Worm (Caenorhabditis elegans) whole organism, early embryonic: ENCODE data around the gene nas-24.

ENCODE experiments used
- B0310.2 ChIP-seq: sonication (generic microtip); optimal IDR thresholded peaks from 2 replicates; lab custom pipeline; 2016; ENCODE audit warnings: mild to moderate bottlenecking, missing genetic modification characterization, missing compliant biosample characterization
- F13C5.2 ChIP-seq: sonication (generic microtip); optimal IDR thresholded peaks from 2 replicates; lab custom pipeline; 2017; ENCODE audit warnings: mild to moderate bottlenecking, missing genetic modification characterization, inconsistent platforms, missing compliant biosample characterization
- aly-1 ChIP-seq: sonication (generic microtip); optimal IDR thresholded peaks from 2 replicates; lab custom pipeline; 2016; ENCODE audit warnings: missing genetic modification characterization, missing compliant biosample characterization
- ama-1 ChIP-seq: fragments of 150-350 bp; optimal IDR thresholded peaks from 2 replicates; lab custom pipeline; 2014
- ceh-13 ChIP-seq: fragments of 200-800 bp; sonication (Bioruptor generic); optimal IDR thresholded peaks from 2 replicates; lab custom pipeline; 2018; ENCODE audit warnings: mild to moderate bottlenecking, missing genetic modification characterization, missing compliant biosample characterization
- ceh-36 ChIP-seq: sonication (generic microtip); optimal IDR thresholded peaks from 2 replicates; lab custom pipeline; 2016; ENCODE audit warnings: missing genetic modification characterization, inconsistent platforms, missing compliant biosample characterization
- ets-7 ChIP-seq: sonication (generic microtip); optimal IDR thresholded peaks from 2 replicates; lab custom pipeline; 2016; ENCODE audit warnings: missing genotype, missing genetic modification characterization, missing compliant biosample characterization
- flt-1 ChIP-seq: fragments of 200-800 bp; sonication (Bioruptor generic); IDR thresholded peaks from 2 replicates; pipeline ENCODE4 v1.3.6; 2022; ENCODE audit warnings: missing genetic modification characterization, missing compliant biosample characterization
- hmbx-1 ChIP-seq: sonication (generic microtip); optimal IDR thresholded peaks from 2 replicates; lab custom pipeline; 2016; ENCODE audit warnings: mild to moderate bottlenecking, missing genetic modification characterization, missing compliant biosample characterization
- hmg-4 ChIP-seq: fragments of 200-800 bp; sonication (Bioruptor generic); optimal IDR thresholded peaks from 2 replicates; lab custom pipeline; 2018; ENCODE audit warnings: mild to moderate bottlenecking, missing genetic modification characterization, missing compliant biosample characterization
- hnd-1 ChIP-seq: sonication (generic microtip); optimal IDR thresholded peaks from 2 replicates; lab custom pipeline; 2016; ENCODE audit warnings: missing genetic modification characterization, missing compliant biosample characterization
- pes-1 ChIP-seq: fragments of 200-800 bp; sonication (Bioruptor generic); IDR thresholded peaks from 2 replicates; pipeline ENCODE4 v1.3.6; 2022; ENCODE audit warnings: missing genetic modification reagents, missing genetic modification characterization, missing compliant biosample characterization
- scrt-1 ChIP-seq: fragments of 200-800 bp; sonication (Bioruptor generic); IDR thresholded peaks from 2 replicates; pipeline ENCODE4 v1.3.6; 2022; ENCODE audit warnings: missing genetic modification characterization, missing compliant biosample characterization
- sea-1 ChIP-seq: fragments of 200-800 bp; sonication (Bioruptor generic); conservative IDR thresholded peaks from 2 replicates; pipeline ENCODE4 v1.3.6; 2022; ENCODE audit warnings: missing genetic modification characterization, missing compliant biosample characterization
- tbx-11 ChIP-seq: fragments of 200-800 bp; sonication (Bioruptor generic); IDR thresholded peaks from 2 replicates; pipeline ENCODE4 v1.3.6; 2022; ENCODE audit warnings: missing genetic modification characterization, missing compliant biosample characterization
- tbx-37 ChIP-seq: fragments of 200-800 bp; sonication (Bioruptor generic); conservative IDR thresholded peaks from 2 replicates; pipeline ENCODE4 v1.3.6; 2022; ENCODE audit warnings: missing genetic modification reagents, missing genetic modification characterization, missing compliant biosample characterization
- tra-4 ChIP-seq: sonication (generic microtip); optimal IDR thresholded peaks from 2 replicates; lab custom pipeline; 2017; ENCODE audit warnings: missing genetic modification characterization, missing compliant biosample characterization

Gene nas-24

DNA sequence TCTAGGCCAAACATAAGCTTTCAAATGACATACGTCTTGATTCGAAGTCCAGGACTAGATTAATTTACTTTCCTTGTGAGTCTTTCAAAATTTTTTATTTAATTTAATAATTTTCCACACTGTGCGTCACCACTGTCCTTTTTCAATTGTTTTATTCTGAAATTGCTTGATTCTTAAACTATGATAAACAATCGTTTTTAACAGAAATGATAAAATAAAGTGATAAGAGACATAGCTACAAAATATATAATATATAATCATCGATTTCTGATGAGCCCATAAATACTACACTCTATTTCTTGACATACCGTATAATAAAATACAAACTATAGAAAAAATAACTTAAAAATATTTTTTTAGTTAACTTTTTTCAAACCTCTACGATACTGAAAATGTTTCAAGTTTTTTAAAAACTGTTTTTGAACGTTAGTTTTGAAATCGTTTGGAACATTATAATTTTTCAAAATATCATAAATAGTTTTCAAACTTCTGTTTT is at the start of gene nas-24:
Gene nas-24, plus strand, starts transcription at position 446 of the 496 bp plus-strand sequence.
- no peak for TF ChIP-seq tra-4 (tag; lab: Kevin White, UChicago)
- TF ChIP-seq hnd-1 (tag; lab: Kevin White, UChicago) = no peak
- TF ChIP-seq ceh-13 = no peak
- no peak for TF ChIP-seq tbx-11
- no peak for TF ChIP-seq aly-1 (tag; lab: Kevin White, UChicago)
- TF ChIP-seq flt-1 (GFP tag; lab: Robert Waterston, UW) = no peak
- TF ChIP-seq F13C5.2 (tag; lab: Kevin White, UChicago) = no peak
- TF ChIP-seq hmg-4 (GFP tag; lab: Kevin White, UChicago) = no peak
- TF ChIP-seq hmbx-1 = no peak
- TF ChIP-seq tbx-37 (GFP tag; lab: Robert Waterston, UW) = no peak
- no peak for TF ChIP-seq ets-7 (tag; lab: Kevin White, UChicago)
- no peak for TF ChIP-seq ama-1 (lab: Kevin White, UChicago)
- TF ChIP-seq scrt-1 (GFP tag; lab: Robert Waterston, UW) = no peak
- TF ChIP-seq sea-1 (GFP tag; lab: Robert Waterston, UW) = no peak
- no peak for TF ChIP-seq ceh-36 (tag; lab: Kevin White, UChicago)
- TF ChIP-seq B0310.2 (tag; lab: Kevin White, UChicago) = no peak
- no peak for TF ChIP-seq pes-1 (GFP tag; lab: Robert Waterston, UW)

- TF ChIP-seq ets-7 (tag; lab: Kevin White, UChicago) (no peak), ceh-36 (tag; lab: Kevin White, UChicago) (no peak), hmbx-1 (no peak)
Observed at ce11 chrV:13724781-13725180, 44.4 kb upstream of the nas-24 start, which contains the start of gene F35E12.2. Gene F35E12.2, minus strand, starts transcription at chrV:13724881.

DNA sequence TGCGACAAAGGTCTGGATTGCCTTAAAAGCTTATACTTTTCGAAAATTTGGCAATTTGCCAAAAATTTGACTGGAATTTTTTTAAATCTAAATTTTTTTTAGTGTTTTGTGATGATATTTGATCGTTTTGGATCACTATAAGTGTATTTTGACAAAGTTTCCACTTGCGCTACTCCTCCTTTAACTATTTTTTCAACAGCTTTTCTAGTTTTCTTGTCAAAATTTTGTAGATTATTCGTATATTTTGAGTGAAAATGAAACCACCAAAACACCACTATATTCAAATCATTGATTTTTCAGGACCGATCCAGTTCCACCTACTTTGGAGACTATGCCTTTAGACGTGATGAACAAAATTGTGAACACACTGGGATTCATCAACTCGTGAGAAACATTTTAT is 43.6 kb upstream of the nas-24 start, which contains the start of gene fbxa-181:
Gene fbxa-181, plus strand, starts transcription at position 301 of the 400 bp plus-strand sequence.
- TF ChIP-seq ama-1 (lab: Kevin White, UChicago) (no peak), hnd-1 (tag; lab: Kevin White, UChicago) (no peak), sea-1 (GFP tag; lab: Robert Waterston, UW) (no peak), ets-7 (tag; lab: Kevin White, UChicago) (no peak), pes-1 (GFP tag; lab: Robert Waterston, UW) (no peak), F13C5.2 (tag; lab: Kevin White, UChicago) (no peak), tbx-11 (no peak), hmg-4 (GFP tag; lab: Kevin White, UChicago) (no peak), tbx-37 (GFP tag; lab: Robert Waterston, UW) (no peak), tra-4 (tag; lab: Kevin White, UChicago) (no peak), ceh-13 (no peak), aly-1 (tag; lab: Kevin White, UChicago) (no peak), scrt-1 (GFP tag; lab: Robert Waterston, UW) (no peak), hmbx-1 (no peak)

- TF ChIP-seq flt-1 (GFP tag; lab: Robert Waterston, UW) (no peak), ceh-13 (no peak), hnd-1 (tag; lab: Kevin White, UChicago) (no peak), hmg-4 (GFP tag; lab: Kevin White, UChicago) (no peak), B0310.2 (tag; lab: Kevin White, UChicago) (no peak), F13C5.2 (tag; lab: Kevin White, UChicago) (no peak), tra-4 (tag; lab: Kevin White, UChicago) (no peak), ets-7 (tag; lab: Kevin White, UChicago) (no peak), pes-1 (GFP tag; lab: Robert Waterston, UW) (no peak), ceh-36 (tag; lab: Kevin White, UChicago) (no peak), hmbx-1 (no peak)
Observed at ce11 chrV:13730762-13731161, 38.4 kb upstream of the nas-24 start, which contains the start of gene dct-17. Gene dct-17, minus strand, starts transcription at chrV:13730784.

ce11 chrV:13736147-13736546 is 33.0 kb upstream of the nas-24 start, which contains the start of gene F35E12.6:
Gene F35E12.6, minus strand, starts transcription at chrV:13736247.
- TF ChIP-seq F13C5.2 (tag; lab: Kevin White, UChicago) (no peak), hmg-4 (GFP tag; lab: Kevin White, UChicago) (no peak), tbx-11 (no peak), B0310.2 (tag; lab: Kevin White, UChicago) (no peak), ceh-13 (no peak), scrt-1 (GFP tag; lab: Robert Waterston, UW) (no peak), hmbx-1 (no peak), hnd-1 (tag; lab: Kevin White, UChicago) (no peak), ets-7 (tag; lab: Kevin White, UChicago) (no peak), ceh-36 (tag; lab: Kevin White, UChicago) (no peak)

ce11 chrV:13738374-13738773 is 30.8 kb upstream of the nas-24 start, which contains the start of gene irg-5:
Gene irg-5, minus strand, starts transcription at chrV:13738474.
- TF ChIP-seq scrt-1 (GFP tag; lab: Robert Waterston, UW) = no peak
- TF ChIP-seq B0310.2 (tag; lab: Kevin White, UChicago) = no peak
- no peak for TF ChIP-seq sea-1 (GFP tag; lab: Robert Waterston, UW)
- TF ChIP-seq tbx-37 (GFP tag; lab: Robert Waterston, UW) = no peak
- no peak for TF ChIP-seq aly-1 (tag; lab: Kevin White, UChicago)
- no peak for TF ChIP-seq flt-1 (GFP tag; lab: Robert Waterston, UW)
- no peak for TF ChIP-seq hnd-1 (tag; lab: Kevin White, UChicago)
- TF ChIP-seq pes-1 (GFP tag; lab: Robert Waterston, UW) = no peak
- TF ChIP-seq ets-7 (tag; lab: Kevin White, UChicago) = no peak
- no peak for TF ChIP-seq tbx-11

DNA sequence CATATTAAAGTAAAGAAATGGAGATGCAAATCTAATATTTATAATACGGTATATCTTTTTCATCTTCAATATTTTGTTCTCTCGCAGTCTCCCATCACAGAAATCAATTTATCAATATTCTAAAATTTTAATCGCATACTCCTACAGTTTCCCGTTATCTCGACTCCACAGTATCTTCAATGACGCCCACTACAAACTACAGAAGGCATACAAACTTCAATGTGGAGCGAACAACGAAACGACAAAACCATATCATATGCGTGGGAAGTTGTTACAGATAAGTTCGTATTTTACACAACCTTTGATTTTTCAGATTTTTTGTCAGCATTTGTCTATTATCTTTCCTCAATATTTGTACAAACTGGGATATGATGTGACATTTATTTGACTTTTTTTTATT is 29.3 kb upstream of the nas-24 start:
- TF ChIP-seq aly-1 (tag; lab: Kevin White, UChicago) (no peak), tra-4 (tag; lab: Kevin White, UChicago) (no peak), ceh-13 (no peak), tbx-37 (GFP tag; lab: Robert Waterston, UW) (no peak), ceh-36 (tag; lab: Kevin White, UChicago) (no peak), hmg-4 (GFP tag; lab: Kevin White, UChicago) (no peak), sea-1 (GFP tag; lab: Robert Waterston, UW) (no peak), scrt-1 (GFP tag; lab: Robert Waterston, UW) (no peak), tbx-11 (no peak), flt-1 (GFP tag; lab: Robert Waterston, UW) (no peak), hmbx-1 (no peak), F13C5.2 (tag; lab: Kevin White, UChicago) (no peak), hnd-1 (tag; lab: Kevin White, UChicago) (no peak), ets-7 (tag; lab: Kevin White, UChicago) (no peak), pes-1 (GFP tag; lab: Robert Waterston, UW) (no peak), B0310.2 (tag; lab: Kevin White, UChicago) (no peak), ama-1 (lab: Kevin White, UChicago) (no peak)
